Fruit fly (Drosophila melanogaster) whole organism: ENCODE measurements around the gene CycJ.

Source experiments
- CG8478 ChIP-seq: fragments of >200 bp; optimal IDR thresholded peaks from 2 replicates; lab custom pipeline; 2018; ENCODE audit warnings: inconsistent platforms
- Dll ChIP-seq: fragments of >200 bp; optimal IDR thresholded peaks from 2 replicates; lab custom pipeline; 2017
- pan ChIP-seq: fragments of >200 bp; optimal IDR thresholded peaks from 2 replicates; lab custom pipeline; 2017
- psq ChIP-seq: fragments of >200 bp; optimal IDR thresholded peaks from 2 replicates; lab custom pipeline; 2017
- usp ChIP-seq: fragments of >200 bp; optimal IDR thresholded peaks from 2 replicates; lab custom pipeline; 2017; ENCODE audit warnings: missing biosample characterization, missing genetic modification characterization, mixed read lengths

- TF ChIP-seq CG8478 = no peak
- no peak for TF ChIP-seq psq (lab: Kevin White, UChicago)
- TF ChIP-seq usp (GFP tag; lab: Kevin White, UChicago) = no peak
- no peak for TF ChIP-seq Dll (lab: Kevin White, UChicago)
- no peak for TF ChIP-seq pan (lab: Kevin White, UChicago)
These were observed 30.4 kb downstream of the CycJ start for dm6 chr3L:3496593-3496992.
